Fruit fly (Drosophila melanogaster): ENCODE results near the gene alpha-Est9.

- TF ChIP-seq h (optimal IDR thresholded peaks at IDR 0.05) (no peak), psq (optimal IDR thresholded peaks at IDR 0.05) (no peak), ttk (optimal IDR thresholded peaks at IDR 0.05) (no peak), Myc (optimal IDR thresholded peaks at IDR 0.05) (no peak), Sin3A (optimal IDR thresholded peaks at IDR 0.05) (no peak), insv (optimal IDR thresholded peaks at IDR 0.05) (no peak)
Measured at dm6 chr3R:7473767-7474254, 31.1 kb downstream of the alpha-Est9 start, which contains the start of gene CG1142.
